Worm (Caenorhabditis elegans): ENCODE data around the gene osgn-1.

DNA sequence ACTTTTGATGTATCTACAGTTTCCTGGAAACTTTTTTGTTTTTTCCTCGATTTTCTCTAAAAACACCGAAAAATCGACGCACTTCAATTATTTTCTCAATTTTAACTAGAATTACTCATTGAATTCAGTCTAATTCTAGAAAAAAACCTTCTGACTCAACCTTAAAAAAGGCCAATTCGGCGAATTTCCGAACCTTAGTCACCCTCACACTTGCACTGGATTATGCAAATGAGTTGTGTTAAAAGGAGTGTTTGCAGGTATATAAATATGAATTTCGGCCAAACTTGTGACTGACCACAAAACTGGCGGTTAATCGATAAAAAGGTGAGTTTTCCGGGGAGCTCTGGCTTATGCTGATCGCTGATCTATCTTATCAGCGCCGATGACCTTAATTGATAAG is 39.3 kb downstream of the osgn-1 start, which contains the start of gene ttr-20:
- no peak for TF ChIP-seq him-1 (tag; optimal IDR thresholded peaks at IDR 0.05)
- no peak for TF ChIP-seq dao-5 (tag; optimal IDR thresholded peaks at IDR 0.05)
